Worm (Caenorhabditis elegans): ENCODE results near the gene ZK355.3.

- TF ChIP-seq B0310.2 (tag; optimal IDR thresholded peaks at IDR 0.05) (no peak), tbx-11 (GFP tag; IDR thresholded peaks at IDR 0.05) (no peak), ama-1 (optimal IDR thresholded peaks at IDR 0.05) (no peak)
These were observed 46.5 kb upstream of the ZK355.3 start for ce11 chrII:2973940-2974402.

All from whole organism, early embryonic.